Worm (Caenorhabditis elegans): ENCODE results near the gene mcd-1.

mcd-1 gene

ce11 chrII:13916040-13916439 lies 27.7 kb downstream of the mcd-1 start, which contains the start of gene mltn-3:
Gene mltn-3, plus strand, starts transcription at chrII:13916340.
- no peak for TF ChIP-seq sem-4 (tag; optimal IDR thresholded peaks at IDR 0.05)
- no peak for TF ChIP-seq snpc-4 (tag; optimal IDR thresholded peaks at IDR 0.05)
- TF ChIP-seq nhr-6 (tag; optimal IDR thresholded peaks at IDR 0.05) = no peak
- TF ChIP-seq lin-11 (tag; optimal IDR thresholded peaks at IDR 0.05) = no peak
- no peak for TF ChIP-seq nhr-21 (tag; optimal IDR thresholded peaks at IDR 0.05)
- TF ChIP-seq skn-1 (tag; optimal IDR thresholded peaks at IDR 0.05) = no peak
- no peak for TF ChIP-seq sma-9 (GFP tag; optimal IDR thresholded peaks at IDR 0.05)
- TF ChIP-seq sma-9 (tag; optimal IDR thresholded peaks at IDR 0.05) = no peak
- no peak for TF ChIP-seq crh-2 (tag; optimal IDR thresholded peaks at IDR 0.05)
- TF ChIP-seq lin-13 (GFP tag; optimal IDR thresholded peaks at IDR 0.05) = no peak
- no peak for TF ChIP-seq lin-39 (tag; optimal IDR thresholded peaks at IDR 0.05)
- no peak for TF ChIP-seq R02D3.7 (tag; optimal IDR thresholded peaks at IDR 0.05)

ce11 chrII:13919100-13919499 lies 30.8 kb downstream of the mcd-1 start:
- TF ChIP-seq sma-9 (GFP tag; optimal IDR thresholded peaks at IDR 0.05) (no peak), sma-9 (tag; optimal IDR thresholded peaks at IDR 0.05) (no peak), skn-1 (tag; optimal IDR thresholded peaks at IDR 0.05) (no peak), alr-1 (tag; optimal IDR thresholded peaks at IDR 0.05) (no peak), gmeb-1 (tag; optimal IDR thresholded peaks at IDR 0.05) (no peak), fos-1 (tag; optimal IDR thresholded peaks at IDR 0.05) (no peak), blmp-1 (tag; optimal IDR thresholded peaks at IDR 0.05; ENCODE audit: insufficient read depth) (no peak), nhr-12 (tag; optimal IDR thresholded peaks at IDR 0.05) (no peak), unc-55 (GFP tag; optimal IDR thresholded peaks at IDR 0.05) (no peak)

- no peak for TF ChIP-seq nhr-21 (tag; optimal IDR thresholded peaks at IDR 0.05)
- TF ChIP-seq nhr-6 (tag; optimal IDR thresholded peaks at IDR 0.05) = no peak
- TF ChIP-seq lin-13 (GFP tag; optimal IDR thresholded peaks at IDR 0.05) = no peak
- TF ChIP-seq elt-1 (tag; optimal IDR thresholded peaks at IDR 0.05) = no peak
- no peak for TF ChIP-seq ama-1 (optimal IDR thresholded peaks at IDR 0.05)
- no peak for TF ChIP-seq alr-1 (tag; optimal IDR thresholded peaks at IDR 0.05)
- no peak for TF ChIP-seq lin-39 (tag; optimal IDR thresholded peaks at IDR 0.05)
- no peak for TF ChIP-seq nhr-129 (tag; optimal IDR thresholded peaks at IDR 0.05)
- no peak for TF ChIP-seq ceh-82 (tag; optimal IDR thresholded peaks at IDR 0.05)
- TF ChIP-seq unc-39 (tag; optimal IDR thresholded peaks at IDR 0.05) = no peak
- TF ChIP-seq sma-3 (GFP tag; optimal IDR thresholded peaks at IDR 0.05) = no peak
- TF ChIP-seq nhr-77 (tag; optimal IDR thresholded peaks at IDR 0.05) = no peak
- TF ChIP-seq snpc-4 (tag; optimal IDR thresholded peaks at IDR 0.05) = no peak
- no peak for TF ChIP-seq mdl-1 (tag; optimal IDR thresholded peaks at IDR 0.05)
- no peak for TF ChIP-seq C34F6.9 (tag; optimal IDR thresholded peaks at IDR 0.05)
- no peak for TF ChIP-seq R02D3.7 (tag; optimal IDR thresholded peaks at IDR 0.05)
- TF ChIP-seq Y55F3AM.14 (GFP tag; optimal IDR thresholded peaks at IDR 0.05) = no peak
- no peak for TF ChIP-seq nhr-10 (tag; optimal IDR thresholded peaks at IDR 0.05)
These were observed 36.6 kb downstream of the mcd-1 start, which contains the start of gene mltn-5 for ce11 chrII:13924909-13925308. Gene mltn-5, plus strand, starts transcription at chrII:13925209.

ce11 chrII:13931944-13932343 lies 43.6 kb downstream of the mcd-1 start, which contains the start of gene hot-3:
Gene hot-3, minus strand, starts transcription at chrII:13932044.
- TF ChIP-seq blmp-1 (tag; optimal IDR thresholded peaks at IDR 0.05; ENCODE audit: insufficient read depth) (no peak), lin-39 (tag; optimal IDR thresholded peaks at IDR 0.05) (no peak), nhr-129 (tag; optimal IDR thresholded peaks at IDR 0.05) (no peak), R02D3.7 (tag; optimal IDR thresholded peaks at IDR 0.05) (no peak), elt-1 (tag; optimal IDR thresholded peaks at IDR 0.05) (no peak), dmd-4 (tag; optimal IDR thresholded peaks at IDR 0.05) (no peak), skn-1 (tag; optimal IDR thresholded peaks at IDR 0.05) (no peak)

ce11 chrII:13933534-13933933 lies 45.2 kb downstream of the mcd-1 start:
- TF ChIP-seq lin-39 (tag; optimal IDR thresholded peaks at IDR 0.05) = no peak
- TF ChIP-seq aly-2 (tag; optimal IDR thresholded peaks at IDR 0.05) = no peak
- TF ChIP-seq peb-1 (tag; optimal IDR thresholded peaks at IDR 0.05) = no peak
- no peak for TF ChIP-seq egl-27 (tag; optimal IDR thresholded peaks at IDR 0.05)
- TF ChIP-seq alr-1 (tag; optimal IDR thresholded peaks at IDR 0.05) = no peak
- no peak for TF ChIP-seq mab-5 (tag; optimal IDR thresholded peaks at IDR 0.05)
- no peak for TF ChIP-seq nhr-25 (tag; optimal IDR thresholded peaks at IDR 0.05)
- no peak for TF ChIP-seq sma-3 (GFP tag; optimal IDR thresholded peaks at IDR 0.05)
- no peak for TF ChIP-seq ceh-16 (tag; optimal IDR thresholded peaks at IDR 0.05)
- no peak for TF ChIP-seq lin-11 (tag; optimal IDR thresholded peaks at IDR 0.05)
- TF ChIP-seq ceh-82 (tag; optimal IDR thresholded peaks at IDR 0.05) = no peak
- TF ChIP-seq elt-1 (tag; optimal IDR thresholded peaks at IDR 0.05) = no peak
- TF ChIP-seq nhr-237 (tag; optimal IDR thresholded peaks at IDR 0.05) = no peak
- TF ChIP-seq unc-55 (GFP tag; optimal IDR thresholded peaks at IDR 0.05) = no peak
- no peak for TF ChIP-seq ama-1 (optimal IDR thresholded peaks at IDR 0.05)
- TF ChIP-seq ztf-1 (GFP tag; conservative IDR thresholded peaks at IDR 0.05) = no peak
- no peak for TF ChIP-seq nhr-21 (tag; optimal IDR thresholded peaks at IDR 0.05)
- no peak for TF ChIP-seq ztf-11 (tag; optimal IDR thresholded peaks at IDR 0.05)

Measured in whole organism, L2 larva.